Fruit fly (Drosophila melanogaster) whole organism, pupa: ENCODE results near the gene pbl.

Source experiments
- CG12605 ChIP-seq: fragments of 200-800 bp; sonication (Bioruptor generic); IDR thresholded peaks from 2 replicates; pipeline ENCODE4 v1.3.6; 2022; ENCODE audit warnings: missing biosample characterization, missing genetic modification characterization
- CG14655 ChIP-seq: fragments of 200-800 bp; sonication (Bioruptor generic); optimal IDR thresholded peaks from 3 replicates; lab custom pipeline; 2017; ENCODE audit warnings: mild to moderate bottlenecking, missing biosample characterization, missing genetic modification reagents, missing genetic modification characterization
- CG15710 ChIP-seq: fragments of 200-800 bp; sonication (Bioruptor generic); optimal IDR thresholded peaks from 2 replicates; lab custom pipeline; 2018; ENCODE audit warnings: missing biosample characterization, mild to moderate bottlenecking, missing genetic modification characterization, moderate library complexity
- CG9948 ChIP-seq: fragments of 200-800 bp; sonication (Bioruptor generic); optimal IDR thresholded peaks from 2 replicates; lab custom pipeline; 2018; ENCODE audit warnings: missing biosample characterization, mild to moderate bottlenecking, missing genetic modification characterization, moderate library complexity
- EcR ChIP-seq: fragments of 200-800 bp; sonication (Bioruptor generic); optimal IDR thresholded peaks from 3 replicates; lab custom pipeline; 2019; ENCODE audit warnings: missing biosample characterization, missing genetic modification characterization, mild to moderate bottlenecking, moderate library complexity, missing genetic modification reagents

DNA sequence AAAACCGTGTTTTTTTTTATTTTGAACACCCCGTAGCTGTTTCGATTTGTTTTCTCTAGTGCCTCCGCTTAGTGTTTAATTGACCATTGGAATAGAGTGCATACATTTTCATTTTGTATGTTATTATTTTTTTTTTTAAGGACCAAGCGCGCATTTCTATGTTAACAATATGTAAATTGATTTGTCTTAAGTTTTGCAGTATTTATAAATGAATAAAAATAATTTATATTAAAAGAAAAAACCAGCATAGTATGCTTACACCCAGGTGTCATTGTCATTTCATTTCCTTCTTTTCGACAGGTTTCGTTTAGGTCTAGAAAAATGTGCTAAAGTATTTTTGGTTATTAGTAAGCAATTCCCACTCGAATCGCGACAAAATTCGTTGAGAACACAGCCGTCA lies 17.2 kb downstream of the pbl start, which contains the start of gene eIF4E5:
- TF ChIP-seq CG14655 (GFP tag; lab: Kevin White, UChicago), result no peak
- TF ChIP-seq CG12605 (GFP tag; lab: Robert Waterston, UW), result no peak
- no peak for TF ChIP-seq CG15710 (tag; lab: Kevin White, UChicago)
- TF ChIP-seq EcR (GFP tag; lab: Kevin White, UChicago), result no peak
- no peak for TF ChIP-seq CG9948 (tag; lab: Kevin White, UChicago)
